Worm (Caenorhabditis elegans) whole organism, L3 larva: Measurements from ENCODE around the gene rnh-1.2.

Experiments
- ZK546.5 ChIP-seq: sonication (generic microtip); optimal IDR thresholded peaks from 2 replicates; lab custom pipeline; 2017; ENCODE audit warnings: missing biosample characterization, missing genetic modification characterization
- ceh-82 ChIP-seq: fragments of 150-350 bp; optimal IDR thresholded peaks from 2 replicates; lab custom pipeline; 2014; ENCODE audit warnings: missing biosample characterization, missing genetic modification characterization
- fos-1 ChIP-seq: fragments of 150-350 bp; optimal IDR thresholded peaks from 2 replicates; lab custom pipeline; 2014; ENCODE audit warnings: missing biosample characterization, missing genetic modification characterization
- nhr-12 ChIP-seq: fragments of 150-350 bp; optimal IDR thresholded peaks from 2 replicates; lab custom pipeline; 2014; ENCODE audit warnings: missing biosample characterization, missing genetic modification characterization
- nhr-237 ChIP-seq: fragments of 150-350 bp; optimal IDR thresholded peaks from 2 replicates; lab custom pipeline; 2014; ENCODE audit warnings: missing biosample characterization, missing genetic modification characterization
- nhr-28 ChIP-seq: fragments of 150-350 bp; optimal IDR thresholded peaks from 2 replicates; lab custom pipeline; 2014; ENCODE audit warnings: missing biosample characterization, missing genetic modification characterization
- pha-4 ChIP-seq: fragments of 150-350 bp; optimal IDR thresholded peaks from 2 replicates; lab custom pipeline; 2014; ENCODE audit warnings: missing biosample characterization, missing genetic modification reagents, missing genetic modification characterization
- skn-1 ChIP-seq: fragments of 150-350 bp; optimal IDR thresholded peaks from 2 replicates; lab custom pipeline; 2014; ENCODE audit warnings: missing biosample characterization, missing genetic modification characterization
- tbx-2 ChIP-seq: sonication (generic microtip); optimal IDR thresholded peaks from 2 replicates; lab custom pipeline; 2016; ENCODE audit warnings: mild to moderate bottlenecking, missing genetic modification characterization, missing compliant biosample characterization
- ztf-11 ChIP-seq: fragments of 150-350 bp; optimal IDR thresholded peaks from 2 replicates; lab custom pipeline; 2014; ENCODE audit warnings: missing biosample characterization, missing genetic modification characterization

- TF ChIP-seq skn-1 (tag; lab: Kevin White, UChicago) (no peak), fos-1 (tag; lab: Kevin White, UChicago) (no peak), nhr-237 (no peak), ZK546.5 (tag; lab: Kevin White, UChicago) (no peak), ztf-11 (tag; lab: Kevin White, UChicago) (no peak), pha-4 (tag; lab: Kevin White, UChicago) (peak; percentile 64), nhr-28 (tag; lab: Kevin White, UChicago) (no peak), nhr-12 (no peak), ceh-82 (no peak), tbx-2 (tag; lab: Kevin White, UChicago) (no peak)
These were observed 41.6 kb downstream of the rnh-1.2 start, which contains the start of gene cyp-13A5 for ce11 chrII:9800251-9800650.
